Fruit fly (Drosophila melanogaster) whole organism, prepupa: ENCODE results near the gene Prosbeta2R2.

ENCODE experiments used
- CG15336 ChIP-seq: fragments of 200-800 bp; sonication (Bioruptor generic); IDR thresholded peaks from 2 replicates; pipeline ENCODE4 v1.3.6; 2022; ENCODE audit warnings: missing biosample characterization, missing genetic modification characterization
- CG1621 ChIP-seq: fragments of 200-800 bp; sonication (Bioruptor generic); optimal IDR thresholded peaks from 3 replicates; lab custom pipeline; 2018; ENCODE audit warnings: missing biosample characterization, mild to moderate bottlenecking, missing genetic modification characterization
- CG3032 ChIP-seq: fragments of 200-800 bp; optimal IDR thresholded peaks from 2 replicates; lab custom pipeline; 2019; ENCODE audit warnings: missing biosample characterization, mild to moderate bottlenecking, missing genetic modification characterization, moderate library complexity
- CG31627 ChIP-seq: fragments of 200-800 bp; sonication (Bioruptor generic); optimal IDR thresholded peaks from 3 replicates; lab custom pipeline; 2016; ENCODE audit warnings: missing biosample characterization, missing genetic modification characterization
- CG3919 ChIP-seq: fragments of 200-800 bp; sonication (Bioruptor generic); optimal IDR thresholded peaks from 3 replicates; lab custom pipeline; 2016; ENCODE audit warnings: missing biosample characterization, missing genetic modification characterization
- CG4318 ChIP-seq: fragments of 200-800 bp; sonication (Bioruptor generic); optimal IDR thresholded peaks from 3 replicates; lab custom pipeline; 2017; ENCODE audit warnings: missing biosample characterization, mild to moderate bottlenecking, missing genetic modification characterization
- CG6163 ChIP-seq: fragments of 200-800 bp; sonication (Bioruptor generic); IDR thresholded peaks from 3 replicates; pipeline ENCODE4 v1.3.6; 2022; ENCODE audit warnings: missing biosample characterization, missing genetic modification characterization
- CG6276 ChIP-seq: fragments of 200-800 bp; sonication (Bioruptor generic); optimal IDR thresholded peaks from 2 replicates; lab custom pipeline; 2017; ENCODE audit warnings: missing biosample characterization, mild to moderate bottlenecking, missing genetic modification characterization
- CG6808 ChIP-seq: fragments of 200-800 bp; sonication (Bioruptor generic); optimal IDR thresholded peaks from 3 replicates; lab custom pipeline; 2017; ENCODE audit warnings: missing biosample characterization, missing genetic modification characterization, mild to moderate bottlenecking, moderate library complexity, missing genetic modification reagents
- CG6854 ChIP-seq: fragments of 200-800 bp; sonication (Bioruptor generic); optimal IDR thresholded peaks from 2 replicates; lab custom pipeline; 2017; ENCODE audit warnings: missing biosample characterization, mild to moderate bottlenecking, missing genetic modification characterization
- CG7368 ChIP-seq: fragments of 200-800 bp; sonication (Bioruptor generic); optimal IDR thresholded peaks from 3 replicates; lab custom pipeline; 2016; ENCODE audit warnings: missing biosample characterization, missing genetic modification characterization
- CG8119 ChIP-seq: fragments of 200-800 bp; sonication (Bioruptor generic); IDR thresholded peaks from 3 replicates; pipeline ENCODE4 v1.3.6; 2022; ENCODE audit warnings: missing biosample characterization, missing genetic modification characterization
- CG8319 ChIP-seq: fragments of 200-800 bp; sonication (Bioruptor generic); optimal IDR thresholded peaks from 3 replicates; lab custom pipeline; 2016; ENCODE audit warnings: missing biosample characterization, missing genetic modification characterization
- CG9139 ChIP-seq: fragments of 200-800 bp; sonication (Bioruptor generic); optimal IDR thresholded peaks from 3 replicates; lab custom pipeline; 2017; ENCODE audit warnings: missing biosample characterization, mild to moderate bottlenecking, missing genetic modification characterization
- Eip78C ChIP-seq: fragments of 200-800 bp; sonication (Bioruptor generic); peaks from one replicate; lab custom pipeline; 2016; ENCODE audit warnings: missing biosample characterization, missing genetic modification characterization
- Eip93F ChIP-seq: fragments of 200-800 bp; sonication (Bioruptor generic); optimal IDR thresholded peaks from 2 replicates; lab custom pipeline; 2016; ENCODE audit warnings: missing biosample characterization, mild to moderate bottlenecking, missing genetic modification characterization
- Ets96B ChIP-seq: fragments of 200-800 bp; optimal IDR thresholded peaks from 2 replicates; lab custom pipeline; 2019; ENCODE audit warnings: missing biosample characterization, mild to moderate bottlenecking, missing genetic modification characterization, moderate library complexity
- Hr4 ChIP-seq: fragments of 200-800 bp; sonication (Bioruptor generic); optimal IDR thresholded peaks from 3 replicates; lab custom pipeline; 2016; ENCODE audit warnings: missing biosample characterization, missing genetic modification characterization
- Lpt ChIP-seq: fragments of 200-800 bp; sonication (Bioruptor generic); optimal IDR thresholded peaks from 3 replicates; lab custom pipeline; 2016; ENCODE audit warnings: missing biosample characterization, missing genetic modification characterization
- Sox14 ChIP-seq: fragments of 200-800 bp; sonication (Bioruptor generic); optimal IDR thresholded peaks from 3 replicates; lab custom pipeline; 2016; ENCODE audit warnings: missing biosample characterization, missing genetic modification characterization
- achi ChIP-seq: fragments of 200-800 bp; sonication (Bioruptor generic); optimal IDR thresholded peaks from 3 replicates; lab custom pipeline; 2016; ENCODE audit warnings: missing biosample characterization, missing genetic modification characterization
- cyc ChIP-seq: fragments of 200-800 bp; sonication (Bioruptor generic); optimal IDR thresholded peaks from 3 replicates; lab custom pipeline; 2016; ENCODE audit warnings: missing biosample characterization, missing genetic modification characterization
- dac ChIP-seq: fragments of 200-800 bp; sonication (Bioruptor generic); optimal IDR thresholded peaks from 2 replicates; lab custom pipeline; 2017; ENCODE audit warnings: missing biosample characterization, mild to moderate bottlenecking, missing genetic modification characterization
- dsx ChIP-seq: fragments of 200-800 bp; optimal IDR thresholded peaks from 3 replicates; lab custom pipeline; 2019; ENCODE audit warnings: missing biosample characterization, mild to moderate bottlenecking, missing genetic modification characterization, moderate library complexity; ENCODE audit not compliant: poor library complexity, severe bottlenecking
- eg ChIP-seq: fragments of 200-800 bp; sonication (Bioruptor generic); IDR thresholded peaks from 3 replicates; pipeline ENCODE4 v1.3.6; 2022; ENCODE audit warnings: missing biosample characterization, missing genetic modification characterization
- esn ChIP-seq: fragments of 200-800 bp; sonication (Bioruptor generic); optimal IDR thresholded peaks from 2 replicates; lab custom pipeline; 2016; ENCODE audit warnings: missing biosample characterization, mild to moderate bottlenecking, missing genetic modification characterization, moderate library complexity
- fd59A ChIP-seq: fragments of 200-800 bp; sonication (Bioruptor generic); optimal IDR thresholded peaks from 2 replicates; lab custom pipeline; 2017; ENCODE audit warnings: missing biosample characterization, mild to moderate bottlenecking, missing genetic modification characterization, missing genetic modification reagents
- fd85E ChIP-seq: fragments of 200-800 bp; sonication (Bioruptor generic); optimal IDR thresholded peaks from 3 replicates; lab custom pipeline; 2016; ENCODE audit warnings: missing biosample characterization, missing genetic modification characterization
- fkh ChIP-seq: fragments of 200-800 bp; sonication (Bioruptor generic); optimal IDR thresholded peaks from 3 replicates; lab custom pipeline; 2017; ENCODE audit warnings: missing biosample characterization, mild to moderate bottlenecking, missing genetic modification characterization, moderate library complexity
- lz ChIP-seq: fragments of 200-800 bp; sonication (Bioruptor generic); optimal IDR thresholded peaks from 3 replicates; lab custom pipeline; 2016; ENCODE audit warnings: missing biosample characterization, missing genetic modification characterization
- net ChIP-seq: fragments of 200-800 bp; sonication (Bioruptor generic); optimal IDR thresholded peaks from 3 replicates; lab custom pipeline; 2016; ENCODE audit warnings: missing biosample characterization, missing genetic modification characterization
- pdm3 ChIP-seq: fragments of 200-800 bp; sonication (Bioruptor generic); optimal IDR thresholded peaks from 3 replicates; lab custom pipeline; 2016; ENCODE audit warnings: missing biosample characterization, missing genetic modification characterization
- salr ChIP-seq, 2 experiments: fragments of 200-800 bp; sonication (Bioruptor generic); optimal IDR thresholded peaks; 3 replicates each; lab custom pipeline; 2016 to 2018; ENCODE audit warnings: missing biosample characterization in 2 of 2, missing genetic modification characterization in 2 of 2, mild to moderate bottlenecking in 1 of 2
- ss ChIP-seq, 2 experiments: fragments of 200-800 bp; sonication (Bioruptor generic); optimal IDR thresholded peaks; 2 replicates in 1 of 2; 3 replicates in 1 of 2; lab custom pipeline; 2017 to 2018; ENCODE audit warnings: mild to moderate bottlenecking in 2 of 2, missing biosample characterization in 2 of 2, missing genetic modification characterization in 2 of 2, moderate library complexity in 1 of 2
- vri ChIP-seq: fragments of 200-800 bp; sonication (Bioruptor generic); optimal IDR thresholded peaks from 3 replicates; lab custom pipeline; 2016; ENCODE audit warnings: missing biosample characterization, mild to moderate bottlenecking, missing genetic modification characterization

Prosbeta2R2 gene

dm6 chr3R:5223839-5224238 is 4.5 kb upstream of the Prosbeta2R2 start, which contains the start of gene CG14664:
Gene CG14664, plus strand, starts transcription at chr3R:5224139.
- TF ChIP-seq Eip93F (GFP tag; lab: Kevin White, UChicago) (no peak), CG8319 (GFP tag; lab: Kevin White, UChicago) (no peak), eg (GFP tag; lab: Robert Waterston, UW) (no peak), lz (no peak), CG6854 (GFP tag; lab: Kevin White, UChicago) (no peak), pdm3 (GFP tag; lab: Kevin White, UChicago) (no peak), CG6276 (no peak), CG31627 (GFP tag; lab: Kevin White, UChicago) (no peak), CG3919 (GFP tag; lab: Kevin White, UChicago) (no peak), esn (GFP tag; lab: Kevin White, UChicago) (no peak), fd59A (GFP tag; lab: Kevin White, UChicago) (no peak), Ets96B (no peak), Hr4 (GFP tag; lab: Kevin White, UChicago) (no peak), dsx (GFP tag; lab: Kevin White, UChicago) (no peak), CG9139 (GFP tag; lab: Kevin White, UChicago) (no peak), cyc (no peak), CG15336 (no peak), net (GFP tag; lab: Kevin White, UChicago) (no peak), fd85E (no peak)

- TF ChIP-seq salr (GFP tag; optimal IDR thresholded peaks at IDR 0.05; lab: Kevin White, UChicago) (peak in 1 of 2 experiments; percentile 3), Eip78C (GFP tag; lab: Kevin White, UChicago) (peak; percentile 68), Ets96B (peak; percentile 9), CG31627 (GFP tag; lab: Kevin White, UChicago) (peak; percentile 23), achi (no peak), CG6854 (GFP tag; lab: Kevin White, UChicago) (peak; percentile 64), fkh (no peak), vri (GFP tag; lab: Kevin White, UChicago) (no peak), CG6276 (no peak), lz (peak; percentile 1), dac (peak; percentile 67), CG6808 (GFP tag; lab: Kevin White, UChicago) (peak; percentile 56), esn (GFP tag; lab: Kevin White, UChicago) (peak; percentile 29), CG1621 (tag; lab: Kevin White, UChicago) (peak; percentile 31), Sox14 (GFP tag; lab: Kevin White, UChicago) (peak; percentile 33), CG3032 (tag; lab: Kevin White, UChicago) (peak; percentile 38), eg (GFP tag; lab: Robert Waterston, UW) (no peak; the same call in 1 of the 3 replicates), CG4318 (GFP tag; lab: Kevin White, UChicago) (no peak), ss (GFP tag; optimal IDR thresholded peaks at IDR 0.05; lab: Kevin White, UChicago) (peak in 1 of 2 experiments; percentile 72), Lpt (GFP tag; lab: Kevin White, UChicago) (no peak)
Observed at dm6 chr3R:5223135-5223534, 3.8 kb upstream of the Prosbeta2R2 start, which contains the start of gene CG2604. Gene CG2604, minus strand, starts transcription at chr3R:5223365.

DNA sequence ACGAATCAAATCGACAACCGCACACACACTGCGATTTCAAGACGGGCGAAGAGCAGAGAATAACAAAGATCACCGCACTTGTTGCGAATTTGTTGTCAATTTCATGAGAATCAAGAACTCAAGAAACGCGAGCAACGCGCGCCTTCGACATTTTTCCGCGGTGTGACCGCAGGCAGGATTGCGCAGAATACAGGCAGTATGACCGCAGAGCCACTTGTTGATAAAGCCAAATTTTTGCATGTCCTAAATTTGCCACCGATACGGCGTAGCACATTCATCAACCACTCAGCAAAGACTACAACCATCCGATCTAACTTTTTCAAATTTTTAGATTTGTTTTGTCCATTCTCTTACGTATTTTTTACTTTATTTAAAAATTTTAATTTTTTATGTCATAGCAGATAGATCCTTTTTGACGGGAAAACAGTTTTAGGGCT is 2.0 kb downstream of the Prosbeta2R2 start, which contains the start of gene cno:
Gene cno (minus strand): TSS at position 179 of the 437 bp plus-strand sequence.
- peak; percentile 20 to 35 for TF ChIP-seq ss (GFP tag; optimal IDR thresholded peaks at IDR 0.05; lab: Kevin White, UChicago)
- 0 out of 3 replicates have a peak, but pooled peaks have one; percentile 7 for TF ChIP-seq CG6163
- TF ChIP-seq cyc = no peak
- peak; percentile 19 for TF ChIP-seq CG3032 (tag; lab: Kevin White, UChicago)
- TF ChIP-seq CG6854 (GFP tag; lab: Kevin White, UChicago) = peak; percentile 77
- TF ChIP-seq CG7368 (GFP tag; lab: Kevin White, UChicago) = no peak
- TF ChIP-seq eg (GFP tag; lab: Robert Waterston, UW) = peak; percentile 34; the same call in 2 of the 3 replicates
- peak; percentile 8 for TF ChIP-seq CG1621 (tag; lab: Kevin White, UChicago)
- TF ChIP-seq CG8119 (GFP tag; lab: Robert Waterston, UW) = peak; percentile 51; the same call in 1 of the 3 replicates
- no peak for TF ChIP-seq pdm3 (GFP tag; lab: Kevin White, UChicago)
- peak; percentile 34 for TF ChIP-seq esn (GFP tag; lab: Kevin White, UChicago)
- TF ChIP-seq Eip78C (GFP tag; lab: Kevin White, UChicago) = peak; percentile 83
- TF ChIP-seq dsx (GFP tag; lab: Kevin White, UChicago) = peak; percentile 49
- TF ChIP-seq, all 60 proteins: peak for 10
